Fruit fly (Drosophila melanogaster) whole organism: ENCODE measurements around the gene Mipp1.

Source experiments
- CG8478 ChIP-seq: fragments of >200 bp; optimal IDR thresholded peaks from 2 replicates; lab custom pipeline; 2018; ENCODE audit warnings: inconsistent platforms
- Dll ChIP-seq: fragments of >200 bp; optimal IDR thresholded peaks from 2 replicates; lab custom pipeline; 2017
- EcR ChIP-seq, 2 experiments: fragments of >200 bp; optimal IDR thresholded peaks; 2 replicates each; lab custom pipeline; 2017; ENCODE audit warnings: missing biosample characterization in 2 of 2, missing genetic modification characterization in 2 of 2, missing genetic modification reagents in 2 of 2
- pan ChIP-seq: fragments of >200 bp; optimal IDR thresholded peaks from 2 replicates; lab custom pipeline; 2017
- psq ChIP-seq: fragments of >200 bp; optimal IDR thresholded peaks from 2 replicates; lab custom pipeline; 2017
- usp ChIP-seq: fragments of >200 bp; optimal IDR thresholded peaks from 2 replicates; lab custom pipeline; 2017; ENCODE audit warnings: missing biosample characterization, missing genetic modification characterization, mixed read lengths

- TF ChIP-seq psq (lab: Kevin White, UChicago) (no peak), pan (lab: Kevin White, UChicago) (no peak), CG8478 (lab: Kevin White, UChicago) (no peak), usp (GFP tag; lab: Kevin White, UChicago) (no peak), Dll (no peak), EcR (GFP tag; optimal IDR thresholded peaks at IDR 0.05; lab: Kevin White, UChicago) (no peak)
These were observed 6.4 kb downstream of the Mipp1 start, which contains the start of gene UQCR-6.4L for dm6 chr3L:16566700-16567221.
